Fruit fly (Drosophila melanogaster): ENCODE measurements around the gene ss.

dm6 chr3R:16423323-16423722 is 19.8 kb upstream of the ss start:
- TF ChIP-seq toe (GFP tag; optimal IDR thresholded peaks at IDR 0.05) (no peak), Crg-1 (GFP tag; optimal IDR thresholded peaks at IDR 0.05) (no peak)

Data from whole organism, adult.